Fruit fly (Drosophila melanogaster) whole organism, wandering third instar larva: Measurements from ENCODE around the gene Jon25Bii.

Source experiments
- CG32264 ChIP-seq: fragments of 200-800 bp; sonication (Bioruptor generic); optimal IDR thresholded peaks from 2 replicates; lab custom pipeline; 2016; ENCODE audit warnings: missing biosample characterization, missing genetic modification characterization
- Dfd ChIP-seq: fragments of >200 bp; optimal IDR thresholded peaks from 2 replicates; lab custom pipeline; 2017; ENCODE audit warnings: missing biosample characterization, missing genetic modification characterization
- Jra ChIP-seq: sonication (Bioruptor generic); optimal IDR thresholded peaks from 2 replicates; lab custom pipeline; 2016; ENCODE audit warnings: missing biosample characterization, missing genetic modification characterization
- N ChIP-seq: fragments of >200 bp; optimal IDR thresholded peaks from 2 replicates; lab custom pipeline; 2018; ENCODE audit warnings: missing biosample characterization, missing external identifiers, missing genetic modification characterization
- Vsx2 ChIP-seq: fragments of 200-300, 225-300 bp; sonication (Bioruptor generic); optimal IDR thresholded peaks from 2 replicates; lab custom pipeline; 2018; ENCODE audit warnings: missing biosample characterization, missing genetic modification characterization; ENCODE audit not compliant: partially characterized antibody
- dl ChIP-seq, 2 experiments: fragments of 175-275, 200-275 bp in 1 of 2; fragments of 200-275 bp in 1 of 2; sonication (Bioruptor generic); optimal IDR thresholded peaks; lab custom pipeline; 2018; ENCODE audit warnings: mild to moderate bottlenecking in 2 of 2, missing biosample characterization in 2 of 2, missing genetic modification characterization in 2 of 2, moderate library complexity in 2 of 2; ENCODE audit not compliant: partially characterized antibody in 2 of 2, insufficient read depth in 1 of 2
- ey ChIP-seq: fragments of 200-800 bp; sonication (Bioruptor generic); optimal IDR thresholded peaks from 2 replicates; lab custom pipeline; 2016; ENCODE audit warnings: missing biosample characterization, missing genetic modification characterization
- fru ChIP-seq: fragments of 200-800 bp; sonication (Bioruptor generic); optimal IDR thresholded peaks from 3 replicates; lab custom pipeline; 2016; ENCODE audit warnings: missing biosample characterization, mild to moderate bottlenecking, missing genetic modification characterization
- h ChIP-seq: fragments of 200-800 bp; sonication (Bioruptor generic); optimal IDR thresholded peaks from 3 replicates; lab custom pipeline; 2016; ENCODE audit warnings: missing biosample characterization, mild to moderate bottlenecking, missing genetic modification characterization
- sv ChIP-seq: fragments of 200-800 bp; sonication (Bioruptor generic); optimal IDR thresholded peaks from 3 replicates; lab custom pipeline; 2016; ENCODE audit warnings: missing biosample characterization, missing genetic modification characterization
- usp ChIP-seq: fragments of >200 bp; optimal IDR thresholded peaks from 2 replicates; lab custom pipeline; 2017; ENCODE audit warnings: missing biosample characterization, missing genetic modification characterization

DNA sequence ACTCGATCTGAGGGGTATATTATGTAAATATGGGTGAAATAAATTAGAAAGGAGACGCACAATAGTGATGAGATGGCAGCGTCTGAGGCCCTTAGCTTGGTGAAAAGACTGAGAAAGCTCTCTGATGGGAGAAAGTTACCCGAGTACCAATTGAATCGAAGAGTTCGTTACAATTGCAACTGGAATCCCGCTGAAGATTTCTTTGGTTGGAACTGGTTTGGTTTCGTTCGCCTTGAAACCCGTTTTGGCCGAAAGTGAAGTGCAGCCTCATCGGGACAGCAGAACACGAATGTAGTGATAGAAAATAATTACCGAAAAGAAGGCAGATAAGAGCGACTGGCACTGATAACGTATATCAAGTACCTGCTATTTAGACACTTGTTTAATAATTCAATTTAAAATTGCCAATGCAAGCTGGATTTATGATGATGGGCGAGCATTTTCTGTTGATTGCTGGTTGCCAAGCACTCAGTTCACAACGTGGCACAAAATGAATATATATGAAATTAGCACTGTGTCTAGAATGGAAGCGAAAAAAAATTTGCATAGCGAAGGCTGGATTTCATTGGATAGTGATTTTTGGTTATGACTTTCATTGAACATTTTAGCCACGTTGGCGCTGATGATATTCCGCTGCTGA, 43.5 kb upstream of the Jon25Bii start:
- TF ChIP-seq CG32264 (no peak), Jra (GFP tag; lab: Kevin White, UChicago) (no peak), fru (GFP tag; lab: Kevin White, UChicago) (no peak), usp (GFP tag; lab: Kevin White, UChicago) (no peak), dl (GFP tag; optimal IDR thresholded peaks at IDR 0.05; lab: Kevin White, UChicago; ENCODE audit: insufficient read depth in 1 of 2, partially characterized antibody in 2 of 2) (no peak), h (no peak), N (GFP tag; lab: Kevin White, UChicago) (no peak), Vsx2 (GFP tag; lab: Kevin White, UChicago) (no peak), ey (GFP tag; lab: Kevin White, UChicago) (no peak), Dfd (no peak), sv (GFP tag; lab: Kevin White, UChicago) (no peak)
